Worm (Caenorhabditis elegans): ENCODE results near the gene T25D1.1.
"Not testable (repeated sequence)": the region's sequence is repeated elsewhere in the genome, so short reads cannot be mapped to it uniquely, and the experiment has no call there.

DNA sequence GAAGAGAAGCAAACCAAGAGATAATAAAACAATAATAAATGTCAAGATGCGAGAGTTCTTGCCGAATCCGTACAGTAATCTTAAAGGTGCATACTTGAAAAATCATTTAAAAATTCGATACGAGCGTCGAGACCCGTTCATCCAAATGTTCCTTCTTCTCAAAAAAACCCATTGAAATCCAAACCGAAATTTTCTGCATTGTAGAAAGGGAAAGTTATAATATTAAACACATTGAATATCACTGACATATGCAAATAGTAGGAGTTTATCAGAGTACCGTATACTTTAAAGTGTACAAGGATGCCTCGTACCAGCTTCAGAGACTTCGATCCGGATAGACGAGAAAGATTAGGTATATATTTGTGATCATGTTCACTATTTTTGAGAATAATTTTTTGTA is 4.4 kb upstream of the T25D1.1 start, which contains the start of gene T25D1.2:
- not testable (repeated sequence) for TF ChIP-seq lsy-27 (tag; optimal IDR thresholded peaks at IDR 0.05; ENCODE audit: borderline replicate concordance, insufficient read depth); ceh-40 (GFP tag; IDR thresholded peaks at IDR 0.05); F33H1.4 (GFP tag; IDR thresholded peaks at IDR 0.05)

Data from whole organism, young adult.